Fruit fly (Drosophila melanogaster) whole organism, wandering third instar larva: ENCODE data around the gene Ork1.

Experiments
- Mio ChIP-seq: sonication (Bioruptor generic); optimal IDR thresholded peaks from 2 replicates; lab custom pipeline; 2016; ENCODE audit warnings: missing biosample characterization, missing genetic modification characterization
- OdsH ChIP-seq: fragments of 200-800 bp; sonication (Bioruptor generic); optimal IDR thresholded peaks from 2 replicates; lab custom pipeline; 2016; ENCODE audit warnings: missing biosample characterization, mild to moderate bottlenecking, missing genetic modification characterization
- Vsx2 ChIP-seq: fragments of 200-300, 225-300 bp; sonication (Bioruptor generic); optimal IDR thresholded peaks from 2 replicates; lab custom pipeline; 2018; ENCODE audit warnings: missing biosample characterization, missing genetic modification characterization; ENCODE audit not compliant: partially characterized antibody
- dl ChIP-seq, 2 experiments: fragments of 175-275, 200-275 bp in 1 of 2; fragments of 200-275 bp in 1 of 2; sonication (Bioruptor generic); optimal IDR thresholded peaks; lab custom pipeline; 2018; ENCODE audit warnings: mild to moderate bottlenecking in 2 of 2, missing biosample characterization in 2 of 2, missing genetic modification characterization in 2 of 2, moderate library complexity in 2 of 2; ENCODE audit not compliant: partially characterized antibody in 2 of 2, insufficient read depth in 1 of 2
- foxo ChIP-seq, 2 experiments: fragments of 200-800 bp; sonication (Bioruptor generic); optimal IDR thresholded peaks; 2 replicates in 1 of 2; 3 replicates in 1 of 2; lab custom pipeline; 2016 to 2017; ENCODE audit warnings: missing biosample characterization in 2 of 2, missing genetic modification characterization in 2 of 2
- h ChIP-seq: fragments of 200-800 bp; sonication (Bioruptor generic); optimal IDR thresholded peaks from 3 replicates; lab custom pipeline; 2016; ENCODE audit warnings: missing biosample characterization, mild to moderate bottlenecking, missing genetic modification characterization
- pan ChIP-seq: fragments of >200 bp; optimal IDR thresholded peaks from 2 replicates; lab custom pipeline; 2017
- tai ChIP-seq: sonication (Bioruptor generic); optimal IDR thresholded peaks from 2 replicates; lab custom pipeline; 2016; ENCODE audit warnings: missing biosample characterization, missing genetic modification characterization

- TF ChIP-seq Mio (GFP tag; lab: Kevin White, UChicago), result no peak
- TF ChIP-seq OdsH (GFP tag; lab: Kevin White, UChicago), result no peak
- no peak for TF ChIP-seq pan (lab: Kevin White, UChicago)
- no peak for TF ChIP-seq foxo (GFP tag; optimal IDR thresholded peaks at IDR 0.05; lab: Kevin White, UChicago)
- no peak for TF ChIP-seq tai
- TF ChIP-seq Vsx2, result no peak
- TF ChIP-seq dl (GFP tag; optimal IDR thresholded peaks at IDR 0.05; lab: Kevin White, UChicago; ENCODE audit: insufficient read depth in 1 of 2, partially characterized antibody in 2 of 2), result no peak
- no peak for TF ChIP-seq h (GFP tag; lab: Kevin White, UChicago)
Measured at dm6 chrX:10905467-10905866, 14.4 kb upstream of the Ork1 start, which contains the start of gene CG43901.
